Worm (Caenorhabditis elegans): ENCODE measurements around the gene chst-1.

DNA sequence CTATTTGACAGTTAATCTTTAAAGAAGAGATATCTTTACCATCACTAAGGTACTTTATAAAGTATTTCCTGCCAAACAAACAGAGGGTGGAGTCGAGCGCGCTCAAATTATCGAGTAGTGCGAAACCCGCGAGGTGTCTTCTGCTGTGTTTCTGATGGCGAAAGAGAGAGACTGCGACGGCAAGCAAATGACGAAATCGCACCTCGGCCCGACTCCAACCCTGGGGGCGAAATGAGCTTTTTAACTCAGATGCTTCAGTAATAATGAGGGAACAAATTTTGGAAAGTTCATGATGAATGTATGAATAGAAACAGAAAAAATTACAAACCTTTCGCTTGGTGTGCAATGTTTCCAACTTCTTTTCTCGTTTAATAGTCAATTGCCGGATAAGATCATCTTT lies 15.2 kb downstream of the chst-1 start:
- TF ChIP-seq snpc-4 (GFP tag; optimal IDR thresholded peaks at IDR 0.05) (peak; percentile 95), snpc-4 (tag; optimal IDR thresholded peaks at IDR 0.05) (peak; percentile 96 to 99 (median 98)), attf-6 (GFP tag; IDR thresholded peaks at IDR 0.05) (peak; percentile 55; the same call in 1 of the 2 replicates), akir-1 (GFP tag; optimal IDR thresholded peaks at IDR 0.05) (no peak), T26A5.8 (tag; optimal IDR thresholded peaks at IDR 0.05) (no peak), hmg-20 (GFP tag; IDR thresholded peaks at IDR 0.05) (no peak)

Measured in whole organism, young adult.